Worm (Caenorhabditis elegans) whole organism, L4 larva: ENCODE data around the gene F47B8.18.

ENCODE experiments used
- egl-43 ChIP-seq: fragments of 200-800 bp; sonication (Bioruptor generic); IDR thresholded peaks from 2 replicates; pipeline ENCODE4 v1.3.6; 2022; ENCODE audit warnings: missing genetic modification reagents, missing genetic modification characterization, missing compliant biosample characterization
- fos-1 ChIP-seq: fragments of 150-350 bp; optimal IDR thresholded peaks from 2 replicates; lab custom pipeline; 2014; ENCODE audit warnings: missing biosample characterization, missing genetic modification characterization
- nhr-76 ChIP-seq: fragments of 150-350 bp; optimal IDR thresholded peaks from 2 replicates; lab custom pipeline; 2014; ENCODE audit warnings: missing biosample characterization, missing genetic modification characterization
- pha-4 ChIP-seq, 2 experiments: fragments of 150-350 bp in 1 of 2; fragments of 200-800 bp in 1 of 2; sonication (Bioruptor generic) in 1 of 2; IDR thresholded peaks in 1 of 2; optimal IDR thresholded peaks in 1 of 2; 2 replicates each; pipeline versions ENCODE4 v1.3.6 to Lab custom; 2014 to 2022; ENCODE audit warnings: missing genetic modification characterization in 2 of 2, missing genetic modification reagents in 2 of 2, missing biosample characterization in 1 of 2, missing compliant biosample characterization in 1 of 2
- ztf-11 ChIP-seq: fragments of 150-350 bp; optimal IDR thresholded peaks from 2 replicates; lab custom pipeline; 2014; ENCODE audit warnings: missing biosample characterization, missing genetic modification characterization

ce11 chrV:14301076-14301475, 24.2 kb downstream of the F47B8.18 start, which contains the start of gene F14D7.6:
- TF ChIP-seq pha-4 (GFP tag; IDR thresholded peaks at IDR 0.05; lab: Robert Waterston, UW) (no peak), pha-4 (tag; optimal IDR thresholded peaks at IDR 0.05; lab: Kevin White, UChicago) (no peak), egl-43 (no peak), fos-1 (no peak), ztf-11 (tag; lab: Kevin White, UChicago) (no peak), nhr-76 (tag; lab: Kevin White, UChicago) (no peak)
